Worm (Caenorhabditis elegans): ENCODE measurements around the gene gcs-1.

- TF ChIP-seq zag-1 (tag; optimal IDR thresholded peaks at IDR 0.05) (no peak), ama-1 (optimal IDR thresholded peaks at IDR 0.05) (no peak), skn-1 (tag; optimal IDR thresholded peaks at IDR 0.05) (no peak), nfya-1 (tag; optimal IDR thresholded peaks at IDR 0.05; ENCODE audit: insufficient read depth) (no peak), lin-39 (tag; optimal IDR thresholded peaks at IDR 0.05) (no peak), snpc-4 (tag; optimal IDR thresholded peaks at IDR 0.05) (no peak), nhr-77 (tag; optimal IDR thresholded peaks at IDR 0.05) (no peak), nhr-11 (tag; optimal IDR thresholded peaks at IDR 0.05) (no peak), ztf-11 (tag; optimal IDR thresholded peaks at IDR 0.05) (no peak), aly-2 (tag; optimal IDR thresholded peaks at IDR 0.05) (no peak), nhr-25 (tag; optimal IDR thresholded peaks at IDR 0.05) (no peak), nhr-12 (tag; optimal IDR thresholded peaks at IDR 0.05) (no peak)
Observed at ce11 chrII:9001743-9002222, 36.3 kb downstream of the gcs-1 start, which contains the start of gene F44G4.6.
